Fruit fly (Drosophila melanogaster): ENCODE results near the gene CG7322.

Gene CG7322

dm6 chrX:18834399-18834798, 23.2 kb downstream of the CG7322 start (continued):
- TF ChIP-seq tio (GFP tag; optimal IDR thresholded peaks at IDR 0.05) (no peak), Hr3 (GFP tag; optimal IDR thresholded peaks at IDR 0.05) (no peak), eyg (GFP tag; optimal IDR thresholded peaks at IDR 0.05) (no peak), slou (GFP tag; optimal IDR thresholded peaks at IDR 0.05) (no peak), ems (GFP tag; optimal IDR thresholded peaks at IDR 0.05) (no peak), sd (tag; optimal IDR thresholded peaks at IDR 0.05) (no peak), ac (GFP tag; optimal IDR thresholded peaks at IDR 0.05) (no peak), Deaf1 (tag; optimal IDR thresholded peaks at IDR 0.05) (no peak), CG17328 (GFP tag; IDR thresholded peaks at IDR 0.05) (no peak), CG12104 (GFP tag; optimal IDR thresholded peaks at IDR 0.05) (no peak), Hmx (GFP tag; optimal IDR thresholded peaks at IDR 0.05) (no peak), CG13624 (GFP tag; optimal IDR thresholded peaks at IDR 0.05) (peak; percentile 2), bab2 (GFP tag; optimal IDR thresholded peaks at IDR 0.05) (no peak), Scr (GFP tag; IDR thresholded peaks at IDR 0.05; ENCODE audit: partially characterized antibody) (no peak), CG2875 (GFP tag; optimal IDR thresholded peaks at IDR 0.05) (no peak), CG11696 (GFP tag; IDR thresholded peaks at IDR 0.05) (no peak), CG18599 (GFP tag; optimal IDR thresholded peaks at IDR 0.05) (peak; percentile 32), abd-A (tag; optimal IDR thresholded peaks at IDR 0.05) (no peak), shn (GFP tag; optimal IDR thresholded peaks at IDR 0.05) (no peak), Fer3 (tag; optimal IDR thresholded peaks at IDR 0.05) (peak; percentile 41), Ssrp (tag; optimal IDR thresholded peaks at IDR 0.05) (no peak), dati (GFP tag; IDR thresholded peaks at IDR 0.05) (no peak), CG10565 (GFP tag; optimal IDR thresholded peaks at IDR 0.05) (no peak), lov (optimal IDR thresholded peaks at IDR 0.05) (no peak), lov (GFP tag; IDR thresholded peaks at IDR 0.05) (no peak), CG8290 (GFP tag; optimal IDR thresholded peaks at IDR 0.05) (no peak), CG8290 (tag; optimal IDR thresholded peaks at IDR 0.05) (no peak), zfh1 (GFP tag; IDR thresholded peaks at IDR 0.05) (no peak), CG4328 (GFP tag; optimal IDR thresholded peaks at IDR 0.05) (no peak), CG13775 (GFP tag; optimal IDR thresholded peaks at IDR 0.05) (no peak), gfzf (GFP tag; optimal IDR thresholded peaks at IDR 0.05) (no peak), HHEX (GFP tag; optimal IDR thresholded peaks at IDR 0.05) (peak; percentile 41), CG1832 (GFP tag; optimal IDR thresholded peaks at IDR 0.05) (no peak), CG3838 (GFP tag; optimal IDR thresholded peaks at IDR 0.05) (no peak), mirr (GFP tag; optimal IDR thresholded peaks at IDR 0.05) (no peak), cg (GFP tag; optimal IDR thresholded peaks at IDR 0.05) (no peak), HLH54F (GFP tag; optimal IDR thresholded peaks at IDR 0.05) (no peak), CG7839 (tag; optimal IDR thresholded peaks at IDR 0.05) (peak; percentile 44), Ets65A (GFP tag) (peak; percentile 71), nau (GFP tag; optimal IDR thresholded peaks at IDR 0.05) (no peak), slp2 (GFP tag; optimal IDR thresholded peaks at IDR 0.05) (no peak), CG10462 (GFP tag; optimal IDR thresholded peaks at IDR 0.05) (no peak), CG4404 (GFP tag; IDR thresholded peaks at IDR 0.05) (no peak), CG3726 (GFP tag; IDR thresholded peaks at IDR 0.05) (no peak), Dbx (GFP tag; IDR thresholded peaks at IDR 0.05) (peak; percentile 42; the same call in 1 of the 3 replicates), lab (GFP tag; optimal IDR thresholded peaks at IDR 0.05) (peak; percentile 67), Dp (GFP tag; optimal IDR thresholded peaks at IDR 0.05) (no peak), Hr51 (GFP tag; optimal IDR thresholded peaks at IDR 0.05) (no peak), CG1792 (GFP tag; optimal IDR thresholded peaks at IDR 0.05) (no peak), Fer2 (tag; optimal IDR thresholded peaks at IDR 0.05) (no peak), CG7928 (GFP tag; optimal IDR thresholded peaks at IDR 0.05) (no peak), Hand (GFP tag; optimal IDR thresholded peaks at IDR 0.05) (no peak)
